Fruit fly (Drosophila melanogaster): ENCODE measurements around the gene CG42583.
A peak's percentile ranks its signal among the peaks of the same experiment; 100 is the strongest.
"Not testable (repeated sequence)": the region's sequence is repeated elsewhere in the genome, so short reads cannot be mapped to it uniquely, and the experiment has no call there.

The CG42583 gene

DNA sequence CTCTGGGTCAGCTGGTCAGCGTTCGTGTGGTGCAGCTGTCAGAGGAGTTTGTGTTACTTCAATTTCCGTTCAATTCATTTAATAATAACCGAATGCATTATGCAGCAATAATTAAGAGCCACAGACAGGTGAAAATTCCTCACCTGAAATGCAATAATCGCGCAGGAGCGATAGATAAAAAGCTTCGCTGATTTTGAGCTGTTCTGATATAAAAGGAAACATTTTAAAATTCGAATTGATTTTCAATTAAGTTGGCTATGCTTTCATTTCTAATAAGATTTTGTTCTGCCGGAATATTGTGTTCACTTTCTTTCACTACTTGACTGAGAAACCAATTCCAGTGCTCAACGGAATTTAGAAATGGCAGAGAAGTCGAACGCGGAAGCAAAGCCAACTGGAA is at the start of gene CG42583:
Gene CG42583, plus strand, starts transcription at position 301 of the 400 bp plus-strand sequence.
- no peak for TF ChIP-seq CG8478 (optimal IDR thresholded peaks at IDR 0.05)
- no peak for TF ChIP-seq CTCF (optimal IDR thresholded peaks at IDR 0.05)

DNA sequence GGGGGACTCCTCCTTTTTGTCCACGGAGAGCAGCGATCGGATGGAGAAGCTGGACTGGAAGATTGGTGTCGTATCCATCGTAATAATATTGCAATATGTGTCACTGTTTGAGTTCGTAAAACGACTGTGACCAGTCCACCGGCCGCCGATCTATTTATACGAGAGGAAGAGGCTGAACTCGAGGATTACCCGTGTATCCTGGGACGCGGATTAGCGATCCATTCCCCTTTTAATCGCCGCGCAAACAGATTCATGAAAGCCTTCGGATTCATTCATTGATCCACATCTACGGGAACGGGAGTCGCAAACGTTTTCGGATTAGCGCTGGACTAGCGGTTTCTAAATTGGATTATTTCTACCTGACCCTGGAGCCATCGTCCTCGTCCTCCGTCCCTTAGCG is 47.3 kb upstream of the CG42583 start, which contains the start of gene fd19B:
Gene fd19B, minus strand, starts transcription at position 101 of the 400 bp plus-strand sequence.
- TF ChIP-seq CTCF (optimal IDR thresholded peaks at IDR 0.05): no peak
- no peak for TF ChIP-seq CG8478 (optimal IDR thresholded peaks at IDR 0.05)

DNA sequence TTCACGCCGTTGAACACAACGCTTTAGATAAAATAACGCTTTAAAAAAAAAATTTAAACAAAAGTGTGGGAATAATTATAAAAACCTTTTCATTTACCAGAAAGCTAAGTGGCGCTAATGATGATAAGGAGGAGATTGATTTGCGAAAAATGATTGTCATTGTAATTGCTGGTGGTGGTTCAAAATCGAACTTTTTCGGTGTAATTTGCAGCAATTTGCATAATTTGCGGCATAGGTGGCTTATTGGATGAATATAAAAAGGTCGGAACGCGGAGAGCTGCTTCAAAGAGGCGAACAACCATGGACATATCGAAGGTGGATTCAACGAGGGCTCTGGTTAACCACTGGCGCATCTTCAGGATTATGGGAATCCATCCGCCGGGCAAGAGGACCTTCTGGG is 45.5 kb upstream of the CG42583 start, which contains the start of gene Or19b:
Gene Or19b, plus strand, starts transcription at position 301 of the 400 bp plus-strand sequence.
- TF ChIP-seq CTCF, CG8478 (optimal IDR thresholded peaks at IDR 0.05): not testable (repeated sequence)

DNA sequence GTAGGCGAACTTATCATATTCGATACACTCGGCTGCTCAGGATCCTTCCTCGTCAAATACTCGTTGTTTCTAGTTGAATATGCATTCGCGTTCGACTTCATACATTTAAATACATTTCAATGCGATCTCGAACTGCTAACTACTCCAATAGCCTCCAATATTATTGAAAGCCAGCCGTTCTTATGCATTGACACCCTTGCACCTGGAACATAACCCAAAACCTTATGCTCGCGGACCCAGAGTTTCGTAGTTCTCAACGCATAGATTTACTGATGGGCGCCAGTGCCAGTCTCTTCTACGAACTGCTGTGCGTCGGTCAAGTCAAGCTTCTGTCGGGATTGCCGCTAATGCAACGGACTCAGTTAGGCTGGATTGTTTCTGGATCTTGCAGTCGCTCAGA is 43.2 kb upstream of the CG42583 start, which contains the start of gene CG42581:
Gene CG42581, minus strand, starts transcription at position 101 of the 400 bp plus-strand sequence.
- not testable (repeated sequence) for TF ChIP-seq CG8478, CTCF (optimal IDR thresholded peaks at IDR 0.05)

DNA sequence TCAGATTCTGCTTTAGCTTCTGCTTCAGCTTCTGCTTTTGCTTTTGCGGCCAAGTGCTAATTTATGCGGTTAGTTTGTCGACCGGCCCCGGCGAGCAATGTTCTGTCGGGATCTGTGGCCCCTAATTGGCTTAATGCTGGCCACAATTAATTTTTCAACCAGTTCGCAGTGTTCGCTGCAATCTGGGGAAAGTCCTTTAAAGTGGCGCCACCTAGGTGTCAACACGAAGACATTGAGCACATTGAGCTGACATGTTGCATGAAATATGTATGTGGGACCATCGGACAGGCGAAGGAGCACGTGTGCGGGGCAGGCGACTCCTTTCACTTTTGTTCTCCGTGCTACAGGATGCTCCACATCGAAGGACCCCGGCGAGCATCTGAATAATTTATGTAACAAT is 34.6 kb upstream of the CG42583 start:
- peak; percentile 68 to 74 for TF ChIP-seq CTCF (optimal IDR thresholded peaks at IDR 0.05)
- TF ChIP-seq CG8478 (optimal IDR thresholded peaks at IDR 0.05): no peak

DNA sequence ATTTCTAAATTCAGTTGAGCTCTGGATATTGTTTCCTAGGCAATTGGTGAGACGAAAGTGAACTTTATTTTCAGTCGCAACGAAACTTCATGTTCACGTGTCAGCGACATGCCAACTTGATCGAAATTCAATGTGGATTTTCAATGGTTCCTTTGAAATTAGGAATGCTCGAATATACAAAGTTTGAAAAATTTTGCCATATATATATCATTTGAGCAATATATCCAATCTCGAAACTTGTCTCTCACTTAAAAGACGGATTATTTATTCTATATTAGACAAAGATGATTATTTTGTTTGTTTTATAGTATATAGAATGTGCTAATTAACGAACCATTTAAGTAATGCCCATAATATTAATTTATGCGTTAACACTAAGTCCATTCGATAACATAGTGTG is 29.1 kb upstream of the CG42583 start, which contains the start of gene karr:
Gene karr, minus strand, starts transcription at position 101 of the 400 bp plus-strand sequence.
- no peak for TF ChIP-seq CG8478 (optimal IDR thresholded peaks at IDR 0.05)
- no peak for TF ChIP-seq CTCF (optimal IDR thresholded peaks at IDR 0.05)

DNA sequence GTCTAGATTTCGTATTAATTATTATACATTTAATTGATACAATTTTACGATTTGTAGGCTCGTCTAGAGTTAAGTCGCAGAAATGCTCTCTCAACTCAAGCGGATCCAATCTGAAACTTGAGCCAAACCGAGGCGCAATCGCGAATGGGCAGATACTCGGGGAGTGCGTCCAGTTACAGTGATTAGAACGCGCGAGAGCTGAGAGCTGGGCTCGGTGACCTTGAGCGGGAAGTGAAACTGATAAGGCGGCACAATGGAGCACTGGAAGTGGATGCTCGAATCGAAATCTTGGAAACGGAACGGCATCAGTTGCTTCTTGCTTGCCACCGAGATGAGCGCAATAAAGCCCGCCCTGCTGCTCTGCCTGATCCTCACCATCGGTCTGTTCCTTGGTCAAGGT is 17.4 kb upstream of the CG42583 start, which contains the start of gene CG34331:
Gene CG34331, plus strand, starts transcription at position 301 of the 400 bp plus-strand sequence.
- TF ChIP-seq CTCF (optimal IDR thresholded peaks at IDR 0.05) (no peak), CG8478 (optimal IDR thresholded peaks at IDR 0.05) (no peak)

DNA sequence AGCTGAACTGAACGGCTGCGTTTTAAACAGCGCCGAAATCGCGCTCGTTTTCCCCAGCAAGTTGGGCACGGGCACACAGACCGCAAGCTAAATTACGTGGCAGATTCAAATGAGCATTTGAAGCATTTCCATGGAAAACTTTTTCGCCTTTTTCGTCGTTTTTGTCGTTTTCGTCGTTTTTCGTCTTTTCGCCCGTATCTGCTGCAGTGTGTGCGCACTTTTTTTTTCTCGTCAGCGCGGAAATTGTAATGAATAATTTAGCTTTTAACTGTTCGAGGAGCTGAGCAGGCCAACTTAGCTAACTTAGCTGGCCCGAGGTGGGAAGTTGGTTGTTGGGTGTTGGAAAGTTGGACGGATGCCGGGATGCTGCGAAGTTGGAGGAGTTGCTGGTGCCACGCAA is 10.0 kb upstream of the CG42583 start:
- no peak for TF ChIP-seq CTCF (optimal IDR thresholded peaks at IDR 0.05)
- no peak for TF ChIP-seq CG8478 (optimal IDR thresholded peaks at IDR 0.05)

DNA sequence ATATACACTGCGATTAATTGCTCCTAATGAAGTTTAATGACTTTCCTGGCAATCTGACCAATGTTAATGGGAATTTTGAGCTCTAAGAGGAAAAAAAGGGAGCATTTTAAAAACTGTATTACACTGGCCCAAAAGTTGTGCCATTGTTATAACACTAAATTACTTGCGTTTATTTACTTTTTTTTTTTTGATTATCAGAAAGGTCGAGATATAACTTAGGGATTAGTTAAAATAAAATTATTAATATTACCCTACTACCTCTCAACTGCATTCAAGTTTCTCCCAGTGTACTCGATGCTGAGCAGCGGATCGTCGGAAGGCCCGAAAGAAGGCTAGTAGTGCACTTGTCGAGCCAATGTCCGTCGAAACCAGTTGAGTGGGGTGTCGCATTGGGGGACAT is 9.1 kb upstream of the CG42583 start:
- TF ChIP-seq CG8478 (optimal IDR thresholded peaks at IDR 0.05): no peak
- no peak for TF ChIP-seq CTCF (optimal IDR thresholded peaks at IDR 0.05)

DNA sequence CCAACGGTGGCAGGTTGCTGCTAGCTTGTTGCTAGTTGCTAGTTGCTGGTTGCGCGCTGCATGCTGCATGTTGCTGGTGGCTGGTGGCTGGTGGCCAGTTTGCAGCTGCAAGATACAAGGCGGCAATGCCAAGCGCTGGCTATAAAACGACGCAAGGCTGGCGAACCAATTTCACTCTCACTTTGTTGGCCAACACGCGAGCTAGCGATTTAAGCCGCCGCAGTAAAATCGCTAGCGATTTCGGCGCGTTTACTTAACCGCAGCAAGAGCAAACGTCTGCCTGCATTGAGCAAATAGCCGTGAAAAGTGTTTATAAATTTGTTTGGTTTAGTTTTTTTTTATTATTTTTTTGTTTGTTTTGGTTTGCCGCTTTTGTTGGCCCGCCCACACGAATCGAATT is 6.2 kb upstream of the CG42583 start, which contains the start of gene CG15322:
Gene CG15322, plus strand, starts transcription at position 148 of the 400 bp plus-strand sequence.
- TF ChIP-seq CG8478 (optimal IDR thresholded peaks at IDR 0.05) (no peak), CTCF (optimal IDR thresholded peaks at IDR 0.05) (no peak)

DNA sequence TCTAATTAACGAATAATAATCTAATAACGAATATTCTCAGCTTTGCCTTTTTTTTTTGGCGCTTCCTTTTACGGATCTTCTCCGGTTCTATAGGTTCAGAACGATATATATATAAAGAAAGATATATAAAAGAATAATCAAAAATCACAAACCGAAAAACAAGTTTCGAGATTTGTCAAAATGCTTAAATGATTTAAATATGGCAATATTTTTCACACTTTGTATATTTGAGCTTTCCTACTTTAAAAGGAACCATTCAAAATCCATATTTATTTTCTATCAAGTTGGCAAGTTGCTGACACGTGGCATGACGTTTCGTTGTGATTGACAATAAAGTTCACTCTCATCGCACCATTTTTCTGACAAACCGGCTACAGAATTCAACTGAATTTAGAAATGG is 1.1 kb downstream of the CG42583 start, which contains the start of gene CG34332:
Gene CG34332, plus strand, starts transcription at position 301 of the 400 bp plus-strand sequence.
- TF ChIP-seq CTCF (optimal IDR thresholded peaks at IDR 0.05) (no peak), CG8478 (optimal IDR thresholded peaks at IDR 0.05) (no peak)

DNA sequence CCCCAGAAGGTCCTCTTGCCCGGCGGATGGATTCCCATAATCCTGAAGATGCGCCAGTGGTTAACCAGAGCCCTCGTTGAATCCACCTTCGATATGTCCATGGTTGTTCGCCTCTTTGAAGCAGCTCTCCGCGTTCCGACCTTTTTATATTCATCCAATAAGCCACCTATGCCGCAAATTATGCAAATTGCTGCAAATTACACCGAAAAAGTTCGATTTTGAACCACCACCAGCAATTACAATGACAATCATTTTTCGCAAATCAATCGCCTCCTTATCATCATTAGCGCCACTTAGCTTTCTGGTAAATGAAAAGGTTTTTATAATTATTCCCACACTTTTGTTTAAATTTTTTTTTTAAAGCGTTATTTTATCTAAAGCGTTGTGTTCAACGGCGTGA is 3.5 kb downstream of the CG42583 start, which contains the start of gene Or19a:
Gene Or19a, minus strand, starts transcription at position 101 of the 400 bp plus-strand sequence.
- TF ChIP-seq CTCF, CG8478 (optimal IDR thresholded peaks at IDR 0.05): not testable (repeated sequence)

DNA sequence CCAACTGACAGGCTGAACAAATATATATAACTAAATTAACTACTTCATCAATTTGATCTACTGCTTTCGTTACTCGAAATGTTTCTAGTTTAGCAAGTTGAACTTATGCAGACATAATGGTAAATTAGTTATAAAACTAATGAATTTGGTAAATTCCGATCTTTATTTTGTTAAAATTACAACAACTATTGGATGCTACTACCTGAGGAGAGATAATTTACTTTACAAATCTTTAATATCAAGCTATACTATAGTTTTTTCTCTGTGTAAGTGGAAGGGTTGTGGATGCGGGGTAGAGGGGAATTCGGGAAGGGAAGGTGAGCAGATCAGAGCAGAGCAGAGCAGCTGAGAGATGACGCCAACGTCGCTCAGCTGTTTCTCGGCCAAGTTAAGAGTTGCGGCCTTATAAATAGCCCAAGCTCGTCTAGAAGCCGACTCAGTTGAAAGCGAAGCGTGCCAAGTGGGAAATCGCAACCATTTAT is 8.1 kb downstream of the CG42583 start, which contains the start of gene aspr:
Gene aspr, plus strand, starts transcription at position 432 of the 482 bp plus-strand sequence.
- TF ChIP-seq CTCF (optimal IDR thresholded peaks at IDR 0.05) (no peak), CG8478 (optimal IDR thresholded peaks at IDR 0.05) (no peak)

DNA sequence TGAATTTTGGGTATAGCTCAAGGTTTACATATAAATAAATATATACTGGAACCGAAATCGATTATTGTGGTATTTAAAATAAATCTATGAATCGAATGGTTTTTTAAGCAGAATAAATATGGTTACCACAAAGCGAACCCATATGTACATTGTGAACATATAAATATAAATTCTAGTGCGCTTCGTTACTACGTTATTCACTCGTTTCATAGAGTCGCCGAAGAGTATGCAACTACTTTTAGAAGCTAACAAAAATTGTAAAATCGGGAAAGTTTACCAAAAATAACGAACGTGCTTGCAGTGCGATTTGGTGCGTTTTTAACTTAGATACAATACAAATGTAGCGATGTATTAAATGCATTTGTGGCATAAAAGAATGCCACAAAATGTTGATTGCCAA is 16.4 kb downstream of the CG42583 start:
- no peak for TF ChIP-seq CG8478 (optimal IDR thresholded peaks at IDR 0.05)
- no peak for TF ChIP-seq CTCF (optimal IDR thresholded peaks at IDR 0.05)

DNA sequence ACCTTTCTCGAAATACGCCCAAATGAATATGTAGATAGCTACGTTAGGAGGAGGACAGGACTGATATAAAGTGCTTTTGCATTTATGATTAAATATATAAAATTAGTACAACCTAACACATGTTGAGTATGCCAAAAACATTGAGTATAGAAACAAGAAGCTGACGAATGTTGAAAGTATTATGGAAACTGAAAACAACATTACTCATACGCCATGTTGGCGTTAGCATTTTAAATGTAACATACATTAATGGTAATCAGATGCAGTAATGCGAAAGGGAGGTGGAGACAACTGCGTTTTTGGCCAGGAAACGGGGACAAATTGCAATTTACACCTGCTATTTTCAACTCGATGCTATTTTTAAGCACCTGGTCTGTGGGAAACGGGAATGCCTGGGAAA is 18.9 kb downstream of the CG42583 start:
- TF ChIP-seq CG8478 (optimal IDR thresholded peaks at IDR 0.05) (no peak), CTCF (optimal IDR thresholded peaks at IDR 0.05) (no peak)

DNA sequence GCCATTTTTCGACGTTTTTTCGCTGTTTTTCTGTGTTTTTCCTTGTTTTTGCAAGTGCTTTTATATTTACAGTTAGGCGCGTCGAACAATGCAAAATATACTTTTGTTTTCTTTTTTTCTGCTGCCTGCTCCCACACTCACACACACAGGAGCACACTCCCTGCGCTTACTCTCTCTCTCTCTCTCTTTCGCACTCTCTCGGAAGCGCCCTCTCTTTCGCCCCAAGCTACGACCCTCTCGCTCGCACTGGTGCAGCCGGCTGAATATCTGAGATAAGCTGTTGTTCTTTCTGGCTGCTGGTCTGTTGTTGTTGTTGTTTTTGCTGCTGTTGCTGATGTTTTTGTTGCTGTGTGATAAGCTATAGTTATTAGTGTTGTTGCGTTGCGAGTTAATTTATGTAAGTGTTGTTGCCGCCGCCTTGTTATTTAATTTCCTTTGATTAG is 19.4 kb downstream of the CG42583 start:
- no peak for TF ChIP-seq CG8478 (optimal IDR thresholded peaks at IDR 0.05)
- no peak for TF ChIP-seq CTCF (optimal IDR thresholded peaks at IDR 0.05)

Data from S2 (cell line).